Worm (Caenorhabditis elegans) whole organism, L1 larva: ENCODE measurements around the gene txt-17.

ENCODE experiments used
- C04F5.9 ChIP-seq: sonication (generic microtip); optimal IDR thresholded peaks from 2 replicates; lab custom pipeline; 2016; ENCODE audit warnings: missing genetic modification characterization, missing compliant biosample characterization
- C16A3.4 ChIP-seq: fragments of 150-350 bp; optimal IDR thresholded peaks from 2 replicates; lab custom pipeline; 2014; ENCODE audit warnings: missing biosample characterization, missing genetic modification characterization
- C34B4.2 ChIP-seq: sonication (generic microtip); optimal IDR thresholded peaks from 2 replicates; lab custom pipeline; 2017; ENCODE audit warnings: mild to moderate bottlenecking, missing genetic modification characterization, missing compliant biosample characterization
- alr-1 ChIP-seq: fragments of 200-800 bp; sonication (Bioruptor generic); optimal IDR thresholded peaks from 2 replicates; lab custom pipeline; 2018; ENCODE audit warnings: borderline replicate concordance, mild to moderate bottlenecking, missing genetic modification characterization, missing compliant biosample characterization
- ceh-90 ChIP-seq: sonication (generic microtip); optimal IDR thresholded peaks from 2 replicates; lab custom pipeline; 2016; ENCODE audit warnings: missing genetic modification characterization, missing compliant biosample characterization
- dsc-1 ChIP-seq: sonication (generic microtip); optimal IDR thresholded peaks from 2 replicates; lab custom pipeline; 2016; ENCODE audit warnings: mild to moderate bottlenecking, missing genetic modification characterization, missing compliant biosample characterization
- efl-1 ChIP-seq, 4 experiments: fragments of 150-350 bp; optimal IDR thresholded peaks in 3 of 4; peaks in 1 of 4; 1 replicate in 1 of 4; 2 replicates in 3 of 4; lab custom pipeline; 2014; ENCODE audit warnings: missing biosample characterization in 2 of 4, missing genetic modification characterization in 2 of 4, missing genetic modification reagents in 2 of 4
- elt-2 ChIP-seq: sonication (generic microtip); optimal IDR thresholded peaks from 2 replicates; lab custom pipeline; 2016; ENCODE audit warnings: missing genetic modification characterization, mild to moderate bottlenecking, inconsistent platforms, missing compliant biosample characterization, missing genetic modification reagents
- elt-3 ChIP-seq, 6 experiments: fragments of 150-350 bp in 1 of 6; sonication (generic microtip); optimal IDR thresholded peaks; 2 replicates each; lab custom pipeline; 2017 to 2018; ENCODE audit warnings: missing biosample characterization in 6 of 6, missing genetic modification characterization in 6 of 6, inconsistent platforms in 1 of 6
- ets-5 ChIP-seq: fragments of 200-800 bp; sonication (Bioruptor generic); IDR thresholded peaks from 2 replicates; pipeline ENCODE4 v1.3.6; 2022; ENCODE audit warnings: missing genetic modification characterization, missing compliant biosample characterization
- fkh-4 ChIP-seq: sonication (generic microtip); optimal IDR thresholded peaks from 2 replicates; lab custom pipeline; 2016; ENCODE audit warnings: missing compliant biosample characterization, missing genetic modification characterization, borderline replicate concordance
- fos-1 ChIP-seq: fragments of 150-350 bp; optimal IDR thresholded peaks from 2 replicates; lab custom pipeline; 2014; ENCODE audit warnings: missing biosample characterization, missing genetic modification characterization
- grh-1 ChIP-seq: fragments of 200-800 bp; sonication (Bioruptor generic); IDR thresholded peaks from 2 replicates; pipeline ENCODE4 v1.3.6; 2022; ENCODE audit warnings: missing genetic modification reagents, missing genetic modification characterization, missing compliant biosample characterization
- hlh-17 ChIP-seq: fragments of 200-800 bp; sonication (Bioruptor generic); optimal IDR thresholded peaks from 2 replicates; lab custom pipeline; 2018; ENCODE audit warnings: missing genetic modification characterization, mild to moderate bottlenecking, missing compliant biosample characterization, moderate library complexity, borderline replicate concordance
- isw-1 ChIP-seq: fragments of 200-800 bp; sonication (Bioruptor generic); IDR thresholded peaks from 2 replicates; pipeline ENCODE4 v1.3.6; 2022; ENCODE audit warnings: missing genetic modification characterization, missing compliant biosample characterization
- lin-13 ChIP-seq: fragments of 150-350 bp; optimal IDR thresholded peaks from 2 replicates; lab custom pipeline; 2014; ENCODE audit warnings: missing biosample characterization, missing genetic modification reagents, missing genetic modification characterization
- lin-14 ChIP-seq: fragments of 200-800 bp; sonication (Bioruptor generic); optimal IDR thresholded peaks from 2 replicates; lab custom pipeline; 2018; ENCODE audit warnings: mild to moderate bottlenecking, missing genetic modification characterization, moderate library complexity, missing compliant biosample characterization
- lin-15B ChIP-seq: fragments of 150-350 bp; sonication (generic microtip); optimal IDR thresholded peaks from 3 replicates; lab custom pipeline; 2014; ENCODE audit warnings: missing biosample characterization, missing genetic modification characterization
- lir-3 ChIP-seq: sonication (generic microtip); optimal IDR thresholded peaks from 2 replicates; lab custom pipeline; 2016; ENCODE audit warnings: mild to moderate bottlenecking, missing genetic modification characterization, moderate library complexity, missing compliant biosample characterization; ENCODE audit not compliant: poor library complexity
- lsy-2 ChIP-seq, 2 experiments: fragments of 150-350 bp; optimal IDR thresholded peaks; 2 replicates each; lab custom pipeline; 2014; ENCODE audit warnings: missing biosample characterization in 2 of 2, missing genetic modification characterization in 2 of 2
- mdl-1 ChIP-seq, 2 experiments: fragments of 150-350 bp; optimal IDR thresholded peaks; 2 replicates each; lab custom pipeline; 2014 to 2017; ENCODE audit warnings: missing biosample characterization in 2 of 2, missing genetic modification characterization in 2 of 2, inconsistent platforms in 1 of 2
- nhr-12 ChIP-seq: sonication (generic microtip); optimal IDR thresholded peaks from 2 replicates; lab custom pipeline; 2017; ENCODE audit warnings: missing biosample characterization, missing genetic modification characterization
- nhr-20 ChIP-seq: sonication (generic microtip); optimal IDR thresholded peaks from 2 replicates; lab custom pipeline; 2016; ENCODE audit warnings: mild to moderate bottlenecking, missing genetic modification characterization, missing compliant biosample characterization
- nhr-28 ChIP-seq: fragments of 150-350 bp; optimal IDR thresholded peaks from 2 replicates; lab custom pipeline; 2014; ENCODE audit warnings: missing biosample characterization, missing genetic modification characterization
- nhr-47 ChIP-seq: sonication (generic microtip); optimal IDR thresholded peaks from 2 replicates; lab custom pipeline; 2016; ENCODE audit warnings: mild to moderate bottlenecking, missing genetic modification characterization, moderate library complexity, missing compliant biosample characterization
- nhr-71 ChIP-seq: sonication (generic microtip); optimal IDR thresholded peaks from 2 replicates; lab custom pipeline; 2016; ENCODE audit warnings: mild to moderate bottlenecking, missing genetic modification characterization, moderate library complexity, missing compliant biosample characterization
- nhr-77 ChIP-seq: fragments of 150-350 bp; optimal IDR thresholded peaks from 2 replicates; lab custom pipeline; 2014; ENCODE audit warnings: missing biosample characterization, missing genetic modification characterization
- nhr-85 ChIP-seq: sonication (generic microtip); peaks from one replicate; lab custom pipeline; 2016; ENCODE audit warnings: missing genetic modification characterization, inconsistent platforms, missing compliant biosample characterization
- nhr-90 ChIP-seq: sonication (generic microtip); optimal IDR thresholded peaks from 2 replicates; lab custom pipeline; 2016; ENCODE audit warnings: mild to moderate bottlenecking, missing genetic modification characterization, missing compliant biosample characterization; ENCODE audit not compliant: poor library complexity
- rnt-1 ChIP-seq: sonication (generic microtip); optimal IDR thresholded peaks from 2 replicates; lab custom pipeline; 2016; ENCODE audit warnings: mild to moderate bottlenecking, missing genetic modification characterization, moderate library complexity, missing compliant biosample characterization
- snpc-4 ChIP-seq: fragments of 150-350 bp; optimal IDR thresholded peaks from 2 replicates; lab custom pipeline; 2014; ENCODE audit warnings: missing biosample characterization, missing genetic modification characterization
- snu-23 ChIP-seq: sonication (generic microtip); optimal IDR thresholded peaks from 2 replicates; lab custom pipeline; 2016; ENCODE audit warnings: missing genetic modification characterization, missing compliant biosample characterization
- sox-4 ChIP-seq: sonication (generic microtip); optimal IDR thresholded peaks from 2 replicates; lab custom pipeline; 2016; ENCODE audit warnings: missing genetic modification characterization, missing compliant biosample characterization
- sptf-1 ChIP-seq: fragments of 150-350 bp; optimal IDR thresholded peaks from 2 replicates; lab custom pipeline; 2014; ENCODE audit warnings: missing biosample characterization, missing genetic modification characterization
- tbx-2 ChIP-seq: sonication (generic microtip); optimal IDR thresholded peaks from 2 replicates; lab custom pipeline; 2016; ENCODE audit warnings: missing genetic modification characterization, missing compliant biosample characterization
- unc-130 ChIP-seq: fragments of 150-350 bp; optimal IDR thresholded peaks from 2 replicates; lab custom pipeline; 2017; ENCODE audit warnings: missing biosample characterization, missing genetic modification characterization, inconsistent platforms
- zip-4 ChIP-seq: fragments of 200-800 bp; sonication (Bioruptor generic); optimal IDR thresholded peaks from 2 replicates; lab custom pipeline; 2018; ENCODE audit warnings: mild to moderate bottlenecking, missing genetic modification characterization, moderate library complexity, missing compliant biosample characterization

txt-17 gene

DNA sequence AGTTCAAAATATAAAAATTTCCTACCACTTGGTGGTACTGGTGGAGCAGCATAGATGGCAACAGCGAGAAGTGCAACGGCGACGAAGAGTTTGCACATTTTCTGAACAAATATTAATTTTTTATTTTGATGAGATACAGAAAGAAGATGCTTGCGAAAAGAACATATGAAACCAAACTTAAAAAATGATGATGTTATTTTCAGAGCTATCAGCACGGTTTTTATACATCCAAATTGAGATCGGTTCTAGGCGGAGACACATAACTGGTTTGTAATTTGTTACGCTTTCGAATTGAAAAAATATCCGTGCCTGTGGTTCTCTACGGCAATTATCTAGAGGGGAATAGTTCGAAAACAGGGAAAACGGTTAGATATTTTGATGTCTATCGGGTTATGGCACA lies at the start of gene txt-17:
Gene txt-17 (minus strand): TSS at position 101 of the 400 bp plus-strand sequence.
- TF ChIP-seq lin-13 (GFP tag; lab: Kevin White, UChicago) (no peak), grh-1 (GFP tag; lab: Robert Waterston, UW) (peak; percentile 49)
- TF ChIP-seq, all 84 proteins: peak for 1

DNA sequence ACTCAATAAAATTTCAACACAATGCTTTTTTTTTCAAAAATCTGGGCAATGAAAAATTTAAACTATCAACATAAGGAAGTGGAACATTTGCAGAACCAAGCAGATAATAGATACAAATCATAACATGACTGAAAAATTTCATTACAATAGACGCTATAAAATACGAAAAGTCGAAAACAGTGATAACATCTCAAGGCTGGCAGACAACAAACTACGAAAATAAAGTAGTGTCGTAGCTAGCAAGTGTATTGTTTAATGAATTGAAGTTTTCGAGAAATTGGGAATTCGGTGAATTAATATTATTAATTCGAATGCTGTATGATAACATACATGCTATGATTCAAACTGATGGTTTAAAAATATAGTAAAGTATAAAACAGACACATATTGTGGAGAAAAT lies 43.8 kb upstream of the txt-17 start:
- TF ChIP-seq nhr-90 (tag; lab: Kevin White, UChicago) = no peak
- no peak for TF ChIP-seq efl-1 (optimal IDR thresholded peaks at IDR 0.05; lab: Kevin White, UChicago)
- TF ChIP-seq efl-1 (GFP tag; optimal IDR thresholded peaks at IDR 0.05 in 1 of 2; lab: Kevin White, UChicago) = peak in 1 of 2 experiments; percentile 6
- TF ChIP-seq, all 84 proteins: peak for 1

DNA sequence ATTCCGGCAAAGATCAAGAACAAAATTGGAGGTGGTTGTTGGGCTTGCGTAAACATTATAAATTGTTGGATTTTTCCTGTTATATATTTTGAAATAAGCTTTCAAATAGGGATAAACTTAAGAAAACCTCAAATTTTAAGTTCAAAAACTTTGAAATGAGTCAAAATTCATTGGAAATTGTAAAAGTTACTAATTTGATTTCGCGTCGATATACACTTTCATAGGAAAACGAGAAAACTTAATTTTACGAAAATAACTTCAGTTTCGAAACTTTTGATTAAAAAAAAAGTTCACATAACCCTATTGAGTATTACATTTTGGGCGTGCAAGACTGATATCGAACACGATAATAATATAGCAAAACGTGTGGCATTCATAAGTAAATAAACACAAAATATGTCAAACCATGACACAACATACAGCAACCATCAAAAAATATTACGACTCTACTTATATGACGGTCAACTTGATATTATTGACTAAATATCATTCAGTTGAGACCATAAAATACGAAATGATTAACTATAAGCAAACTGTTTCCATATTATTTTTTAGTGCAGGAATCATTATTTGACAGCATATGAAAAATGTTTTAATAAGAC lies 43.2 kb upstream of the txt-17 start:
- TF ChIP-seq efl-1 (optimal IDR thresholded peaks at IDR 0.05; lab: Kevin White, UChicago) (no peak), efl-1 (GFP tag; optimal IDR thresholded peaks at IDR 0.05 in 1 of 2; lab: Kevin White, UChicago) (peak in 1 of 2 experiments; percentile 91), zip-4 (GFP tag; lab: Kevin White, UChicago) (no peak)
- TF ChIP-seq, all 84 proteins: peak for 1

- TF ChIP-seq nhr-85 (tag; lab: Kevin White, UChicago) = peak; percentile 71
- peak; percentile 67 for TF ChIP-seq elt-2
- TF ChIP-seq snpc-4 (tag; lab: Kevin White, UChicago) = no peak
- peak; percentile 14 for TF ChIP-seq dsc-1 (tag; lab: Kevin White, UChicago)
- no peak for TF ChIP-seq fos-1 (tag; lab: Kevin White, UChicago)
- peak; percentile 51 for TF ChIP-seq nhr-20
- TF ChIP-seq lin-14 (GFP tag; lab: Kevin White, UChicago) = peak; percentile 15
- no peak for TF ChIP-seq mdl-1 (tag; optimal IDR thresholded peaks at IDR 0.05; lab: Kevin White, UChicago)
- no peak for TF ChIP-seq ceh-90 (tag; lab: Kevin White, UChicago)
- peak; percentile 19 for TF ChIP-seq nhr-71 (tag; lab: Kevin White, UChicago)
- TF ChIP-seq, all 84 proteins: peak for 6
These were observed 42.4 kb upstream of the txt-17 start for ce11 chrV:7095254-7095990.

ce11 chrV:7093720-7094401 lies 40.9 kb upstream of the txt-17 start, which contains the start of gene nhr-135:
Gene nhr-135, minus strand, starts transcription at chrV:7093770.
- TF ChIP-seq C34B4.2 (tag; lab: Kevin White, UChicago) (no peak), C16A3.4 (tag; lab: Kevin White, UChicago) (peak; percentile 6), sox-4 (tag; lab: Kevin White, UChicago) (no peak), nhr-47 (tag; lab: Kevin White, UChicago) (peak; percentile 27), rnt-1 (tag; lab: Kevin White, UChicago) (no peak), nhr-12 (tag; lab: Kevin White, UChicago) (no peak), hlh-17 (GFP tag; lab: Kevin White, UChicago) (no peak), fkh-4 (tag; lab: Kevin White, UChicago) (no peak), isw-1 (GFP tag; lab: Robert Waterston, UW) (no peak), alr-1 (tag; lab: Kevin White, UChicago) (no peak), nhr-28 (tag; lab: Kevin White, UChicago) (no peak), C04F5.9 (no peak), mdl-1 (tag; optimal IDR thresholded peaks at IDR 0.05; lab: Kevin White, UChicago) (peak in 1 of 2 experiments; percentile 89), ceh-90 (tag; lab: Kevin White, UChicago) (no peak), dsc-1 (tag; lab: Kevin White, UChicago) (no peak), snu-23 (GFP tag; lab: Kevin White, UChicago) (peak; percentile 70), nhr-77 (tag; lab: Kevin White, UChicago) (peak; percentile 43), sptf-1 (tag; lab: Kevin White, UChicago) (no peak), nhr-20 (peak; percentile 93), ets-5 (GFP tag; lab: Robert Waterston, UW) (no peak), lsy-2 (tag; optimal IDR thresholded peaks at IDR 0.05; lab: Kevin White, UChicago) (peak in 1 of 2 experiments; percentile 50), elt-3 (tag; optimal IDR thresholded peaks at IDR 0.05; lab: Kevin White, UChicago) (peak in 4 of 6 experiments; percentile 12 to 69 (median 49)), lin-15B (tag; lab: Kevin White, UChicago) (no peak), lir-3 (tag; lab: Kevin White, UChicago) (no peak), tbx-2 (tag; lab: Kevin White, UChicago) (peak; percentile 40), elt-2 (peak; percentile 81), lin-14 (GFP tag; lab: Kevin White, UChicago) (peak; percentile 83), unc-130 (tag; lab: Kevin White, UChicago) (peak; percentile 56), nhr-85 (tag; lab: Kevin White, UChicago) (peak; percentile 57), nhr-90 (tag; lab: Kevin White, UChicago) (peak; percentile 60), efl-1 (optimal IDR thresholded peaks at IDR 0.05; lab: Kevin White, UChicago) (peak in 1 of 2 experiments; percentile 30), efl-1 (GFP tag; optimal IDR thresholded peaks at IDR 0.05 in 1 of 2; lab: Kevin White, UChicago) (peak; percentile 24 to 40)
